Fruit fly (Drosophila melanogaster) whole organism, embryonic: ENCODE data around the gene Etl1.

Experiments
- BEAF-32 ChIP-seq: fragments of 200-800 bp; sonication (Bioruptor generic); optimal IDR thresholded peaks from 3 replicates; lab custom pipeline; 2017; ENCODE audit warnings: missing biosample characterization, missing genetic modification characterization, mild to moderate bottlenecking, moderate library complexity, missing genetic modification reagents
- CG10431 ChIP-seq: fragments of 200-800 bp; sonication (Bioruptor generic); optimal IDR thresholded peaks from 3 replicates; lab custom pipeline; 2018; ENCODE audit warnings: missing biosample characterization, mild to moderate bottlenecking, missing genetic modification characterization
- CG10979 ChIP-seq: fragments of 200-800 bp; sonication (Bioruptor generic); optimal IDR thresholded peaks from 2 replicates; lab custom pipeline; 2018; ENCODE audit warnings: missing biosample characterization, mild to moderate bottlenecking, missing genetic modification characterization, moderate library complexity
- CG12071 ChIP-seq: fragments of 200-800 bp; sonication (Bioruptor generic); optimal IDR thresholded peaks from 3 replicates; lab custom pipeline; 2018; ENCODE audit warnings: missing biosample characterization, mild to moderate bottlenecking, missing genetic modification characterization
- CG12104 ChIP-seq: fragments of 200-800 bp; sonication (Bioruptor generic); optimal IDR thresholded peaks from 3 replicates; lab custom pipeline; 2016; ENCODE audit warnings: missing biosample characterization, missing genetic modification characterization
- CG13123 ChIP-seq: fragments of 200-800 bp; sonication (Bioruptor generic); optimal IDR thresholded peaks from 2 replicates; lab custom pipeline; 2016; ENCODE audit warnings: missing biosample characterization, missing genetic modification characterization
- CG15479 ChIP-seq: fragments of 200-800 bp; sonication (Bioruptor generic); optimal IDR thresholded peaks from 3 replicates; lab custom pipeline; 2019; ENCODE audit warnings: missing biosample characterization, mild to moderate bottlenecking, missing genetic modification characterization, moderate library complexity
- CG15601 ChIP-seq: fragments of 200-800 bp; sonication (Bioruptor generic); optimal IDR thresholded peaks from 3 replicates; lab custom pipeline; 2019; ENCODE audit warnings: missing biosample characterization, mild to moderate bottlenecking, missing genetic modification characterization, moderate library complexity
- CG1647 ChIP-seq: fragments of 200-800 bp; sonication (Bioruptor generic); optimal IDR thresholded peaks from 3 replicates; lab custom pipeline; 2016; ENCODE audit warnings: missing biosample characterization, missing genetic modification characterization
- CG17802 ChIP-seq: fragments of 200-800 bp; sonication (Bioruptor generic); optimal IDR thresholded peaks from 2 replicates; lab custom pipeline; 2018; ENCODE audit warnings: missing biosample characterization, mild to moderate bottlenecking, missing genetic modification characterization, moderate library complexity
- CG17829 ChIP-seq: fragments of 200-800 bp; optimal IDR thresholded peaks from 2 replicates; lab custom pipeline; 2019; ENCODE audit warnings: missing biosample characterization, mild to moderate bottlenecking, missing genetic modification characterization, moderate library complexity
- CG18599 ChIP-seq: fragments of 200-800 bp; sonication (Bioruptor generic); optimal IDR thresholded peaks from 3 replicates; lab custom pipeline; 2017; ENCODE audit warnings: missing biosample characterization, missing genetic modification characterization, mild to moderate bottlenecking, moderate library complexity, missing genetic modification reagents
- CG4282 ChIP-seq: fragments of 200-800 bp; sonication (Bioruptor generic); optimal IDR thresholded peaks from 2 replicates; lab custom pipeline; 2016; ENCODE audit warnings: missing biosample characterization, missing genetic modification characterization
- CTCF ChIP-seq: fragments of 200-800 bp; sonication (Bioruptor generic); optimal IDR thresholded peaks from 2 replicates; lab custom pipeline; 2017; ENCODE audit warnings: missing biosample characterization, mild to moderate bottlenecking, missing genetic modification characterization, moderate library complexity
- D19B ChIP-seq: fragments of 200-800 bp; sonication (Bioruptor generic); optimal IDR thresholded peaks from 2 replicates; lab custom pipeline; 2017; ENCODE audit warnings: missing biosample characterization, mild to moderate bottlenecking, missing genetic modification characterization
- Dbx ChIP-seq: fragments of 200-800 bp; sonication (Bioruptor generic); IDR thresholded peaks from 3 replicates; pipeline ENCODE4 v1.3.6; 2022; ENCODE audit warnings: missing biosample characterization, missing genetic modification characterization
- Doc3 ChIP-seq: fragments of 200-800 bp; sonication (Bioruptor generic); IDR thresholded peaks from 3 replicates; pipeline ENCODE4 v1.3.6; 2022; ENCODE audit warnings: missing biosample characterization, missing genetic modification characterization; ENCODE audit not compliant: partially characterized antibody
- Eip74EF ChIP-seq, 2 experiments: fragments of 200-800 bp in 1 of 2; fragments of >200 bp in 1 of 2; sonication (Bioruptor generic) in 1 of 2; optimal IDR thresholded peaks; 2 replicates each; lab custom pipeline; 2017 to 2019; ENCODE audit warnings: missing biosample characterization in 2 of 2, missing genetic modification characterization in 2 of 2, mild to moderate bottlenecking in 1 of 2, moderate library complexity in 1 of 2
- HLH4C ChIP-seq: fragments of 200-800 bp; sonication (Bioruptor generic); IDR thresholded peaks from 3 replicates; pipeline ENCODE4 v1.3.6; 2022; ENCODE audit warnings: missing biosample characterization, missing genetic modification characterization; ENCODE audit not compliant: partially characterized antibody
- Hey ChIP-seq: fragments of 200-800 bp; sonication (Bioruptor generic); optimal IDR thresholded peaks from 3 replicates; lab custom pipeline; 2018; ENCODE audit warnings: missing biosample characterization, mild to moderate bottlenecking, missing genetic modification characterization
- Hr39 ChIP-seq: fragments of >200 bp; optimal IDR thresholded peaks from 2 replicates; lab custom pipeline; 2017
- Jarid2 ChIP-seq: fragments of 200-800 bp; sonication (Bioruptor generic); optimal IDR thresholded peaks from 3 replicates; lab custom pipeline; 2017; ENCODE audit warnings: mild to moderate bottlenecking, missing biosample characterization, missing genetic modification reagents, missing genetic modification characterization
- Meics ChIP-seq: fragments of 200-800 bp; sonication (Bioruptor generic); optimal IDR thresholded peaks from 2 replicates; lab custom pipeline; 2017; ENCODE audit warnings: missing biosample characterization, mild to moderate bottlenecking, missing genetic modification characterization
- Mes4 ChIP-seq: fragments of 200-800 bp; sonication (Bioruptor generic); optimal IDR thresholded peaks from 2 replicates; lab custom pipeline; 2016; ENCODE audit warnings: missing biosample characterization, missing genetic modification characterization
- Myb ChIP-seq: fragments of 200-800 bp; sonication (Bioruptor generic); optimal IDR thresholded peaks from 2 replicates; lab custom pipeline; 2016; ENCODE audit warnings: missing biosample characterization, missing genetic modification characterization
- NC2β ChIP-seq: fragments of 200-800 bp; sonication (Bioruptor generic); optimal IDR thresholded peaks from 2 replicates; lab custom pipeline; 2016; ENCODE audit warnings: missing biosample characterization, missing genetic modification characterization
- Neu2 ChIP-seq: fragments of 200-800 bp; sonication (Bioruptor generic); optimal IDR thresholded peaks from 3 replicates; lab custom pipeline; 2016; ENCODE audit warnings: missing biosample characterization, missing genetic modification characterization, borderline replicate concordance
- Oaz ChIP-seq: fragments of 200-800 bp; sonication (Bioruptor generic); IDR thresholded peaks from 2 replicates; pipeline ENCODE4 v1.3.6; 2022; ENCODE audit warnings: missing biosample characterization, missing genetic modification characterization
- Poxn ChIP-seq: fragments of 200-800 bp; sonication (Bioruptor generic); IDR thresholded peaks from 2 replicates; pipeline ENCODE4 v1.3.6; 2022; ENCODE audit warnings: missing biosample characterization, missing genetic modification characterization
- Sox100B ChIP-seq: fragments of 200-800 bp; sonication (Bioruptor generic); optimal IDR thresholded peaks from 3 replicates; lab custom pipeline; 2018; ENCODE audit warnings: missing biosample characterization, mild to moderate bottlenecking, missing genetic modification characterization
- Xbp1 ChIP-seq: fragments of 200-800 bp; sonication (Bioruptor generic); optimal IDR thresholded peaks from 3 replicates; lab custom pipeline; 2016; ENCODE audit warnings: missing biosample characterization, mild to moderate bottlenecking, missing genetic modification characterization
- cg ChIP-seq: fragments of 200-800 bp; sonication (Bioruptor generic); optimal IDR thresholded peaks from 3 replicates; lab custom pipeline; 2019; ENCODE audit warnings: missing biosample characterization, mild to moderate bottlenecking, missing genetic modification characterization, moderate library complexity
- chinmo ChIP-seq: fragments of 200-800 bp; sonication (Bioruptor generic); IDR thresholded peaks from 4 replicates; pipeline ENCODE4 v1.3.6; 2022; ENCODE audit warnings: missing biosample characterization, missing genetic modification characterization; ENCODE audit not compliant: partially characterized antibody
- chm ChIP-seq: fragments of 200-800 bp; sonication (Bioruptor generic); IDR thresholded peaks from 2 replicates; pipeline ENCODE4 v1.3.6; 2022; ENCODE audit warnings: missing biosample characterization, missing genetic modification characterization
- eve ChIP-seq, 2 experiments: fragments of >200 bp; optimal IDR thresholded peaks; 2 replicates each; lab custom pipeline; 2017; ENCODE audit warnings: missing biosample characterization in 2 of 2, missing genetic modification characterization in 2 of 2
- fd3F ChIP-seq: fragments of 200-800 bp; sonication (Bioruptor generic); optimal IDR thresholded peaks from 2 replicates; lab custom pipeline; 2018; ENCODE audit warnings: missing biosample characterization, mild to moderate bottlenecking, missing genetic modification characterization, moderate library complexity
- gt ChIP-seq: fragments of 200-800 bp; sonication (Bioruptor generic); IDR thresholded peaks from 2 replicates; pipeline ENCODE4 v1.3.6; 2022; ENCODE audit warnings: missing biosample characterization, missing genetic modification characterization
- hb ChIP-seq: fragments of 200-800 bp; sonication (Bioruptor generic); IDR thresholded peaks from 3 replicates; pipeline ENCODE4 v1.3.6; 2022; ENCODE audit warnings: missing biosample characterization, missing genetic modification characterization; ENCODE audit not compliant: partially characterized antibody
- hbn ChIP-seq: fragments of 200-800 bp; sonication (Bioruptor generic); IDR thresholded peaks from 2 replicates; pipeline ENCODE4 v1.3.6; 2022; ENCODE audit warnings: missing biosample characterization, missing genetic modification characterization; ENCODE audit not compliant: partially characterized antibody
- inv ChIP-seq: fragments of 200-800 bp; sonication (Bioruptor generic); IDR thresholded peaks from 2 replicates; pipeline ENCODE4 v1.3.6; 2022; ENCODE audit warnings: missing biosample characterization, missing genetic modification characterization; ENCODE audit not compliant: partially characterized antibody
- nmo ChIP-seq: fragments of 200-800 bp; sonication (Bioruptor generic); optimal IDR thresholded peaks from 2 replicates; lab custom pipeline; 2018; ENCODE audit warnings: missing biosample characterization, mild to moderate bottlenecking, missing genetic modification characterization, moderate library complexity
- oc ChIP-seq: fragments of 200-800 bp; sonication (Bioruptor generic); optimal IDR thresholded peaks from 2 replicates; lab custom pipeline; 2018; ENCODE audit warnings: missing biosample characterization, mild to moderate bottlenecking, missing genetic modification characterization, moderate library complexity
- ro ChIP-seq: fragments of 200-800 bp; sonication (Bioruptor generic); IDR thresholded peaks from 2 replicates; pipeline ENCODE4 v1.3.6; 2022; ENCODE audit warnings: missing biosample characterization, missing genetic modification characterization
- sc ChIP-seq, 3 experiments: fragments of >200 bp in 2 of 3; fragments of 200-800 bp in 1 of 3; sonication (Bioruptor generic) in 1 of 3; optimal IDR thresholded peaks; 2 replicates in 2 of 3; 3 replicates in 1 of 3; lab custom pipeline; 2017; ENCODE audit warnings: mild to moderate bottlenecking in 1 of 3, missing biosample characterization in 1 of 3, missing genetic modification characterization in 1 of 3, missing genetic modification reagents in 1 of 3
- sd ChIP-seq: fragments of 200-800 bp; sonication (Bioruptor generic); optimal IDR thresholded peaks from 3 replicates; lab custom pipeline; 2018; ENCODE audit warnings: missing biosample characterization, mild to moderate bottlenecking, missing genetic modification characterization, moderate library complexity
- stc ChIP-seq: fragments of 200-800 bp; sonication (Bioruptor generic); IDR thresholded peaks from 2 replicates; pipeline ENCODE4 v1.3.6; 2022; ENCODE audit warnings: missing biosample characterization, missing genetic modification characterization
- tin ChIP-seq: fragments of 200-800 bp; sonication (Bioruptor generic); optimal IDR thresholded peaks from 3 replicates; lab custom pipeline; 2016; ENCODE audit warnings: missing biosample characterization, missing genetic modification characterization
- ttk ChIP-seq: fragments of 200-800 bp; sonication (Bioruptor generic); IDR thresholded peaks from 2 replicates; pipeline ENCODE4 v2.1.2; 2022; ENCODE audit warnings: missing biosample characterization, missing genetic modification characterization
- zen2 ChIP-seq: fragments of 200-800 bp; sonication (Bioruptor generic); IDR thresholded peaks from 3 replicates; pipeline ENCODE4 v1.3.6; 2022; ENCODE audit warnings: missing biosample characterization, missing genetic modification characterization; ENCODE audit not compliant: partially characterized antibody

Gene Etl1

dm6 chr2L:9938631-9939256 is 26.3 kb upstream of the Etl1 start, which contains the start of the genes Datp and CG4619 (continued):
- TF ChIP-seq Doc3 (GFP tag; lab: Robert Waterston, UW) (no peak), Jarid2 (GFP tag; lab: Kevin White, UChicago) (peak; percentile 6), oc (tag; lab: Kevin White, UChicago) (no peak), zen2 (no peak), Hey (tag; lab: Kevin White, UChicago) (no peak), CG15479 (GFP tag; lab: Kevin White, UChicago) (no peak), Hr39 (no peak), ttk (GFP tag; lab: Robert Waterston, UW) (no peak), BEAF-32 (GFP tag; lab: Kevin White, UChicago) (peak; percentile 23), CG18599 (GFP tag; lab: Kevin White, UChicago) (peak; percentile 72), Neu2 (GFP tag; lab: Kevin White, UChicago) (peak; percentile 50), hb (GFP tag; lab: Robert Waterston, UW) (no peak), CG12071 (GFP tag; lab: Kevin White, UChicago) (no peak), inv (no peak), CG10979 (tag; lab: Kevin White, UChicago) (peak; percentile 6), eve (GFP tag; optimal IDR thresholded peaks at IDR 0.05; lab: Kevin White, UChicago) (no peak), Meics (GFP tag; lab: Kevin White, UChicago) (peak; percentile 39), CG1647 (GFP tag; lab: Kevin White, UChicago) (peak; percentile 21), CG13123 (no peak), Sox100B (GFP tag; lab: Kevin White, UChicago) (no peak), sd (tag; lab: Kevin White, UChicago) (no peak), hbn (GFP tag; lab: Robert Waterston, UW) (no peak), CG17829 (tag; lab: Kevin White, UChicago) (no peak), Xbp1 (GFP tag; lab: Kevin White, UChicago) (peak; percentile 61), Poxn (no peak), fd3F (no peak), NC2β (peak; percentile 22), cg (GFP tag; lab: Kevin White, UChicago) (no peak), CG4282 (GFP tag; lab: Kevin White, UChicago) (no peak), D19B (GFP tag; lab: Kevin White, UChicago) (no peak), sc (optimal IDR thresholded peaks at IDR 0.05; lab: Kevin White, UChicago) (no peak), sc (GFP tag; optimal IDR thresholded peaks at IDR 0.05; lab: Kevin White, UChicago) (no peak), gt (GFP tag; lab: Robert Waterston, UW) (no peak), stc (no peak), CG10431 (peak; percentile 68), CG15601 (tag; lab: Kevin White, UChicago) (no peak), chm (no peak), CG12104 (GFP tag; lab: Kevin White, UChicago) (no peak), Eip74EF (GFP tag; optimal IDR thresholded peaks at IDR 0.05; lab: Kevin White, UChicago) (no peak), tin (GFP tag; lab: Kevin White, UChicago) (peak; percentile 31), Myb (peak; percentile 80), Mes4 (GFP tag; lab: Kevin White, UChicago) (no peak), Oaz (GFP tag; lab: Robert Waterston, UW) (no peak), chinmo (GFP tag; lab: Robert Waterston, UW) (no peak), CTCF (no peak), HLH4C (GFP tag; lab: Robert Waterston, UW) (no peak), Dbx (GFP tag; lab: Robert Waterston, UW) (peak; percentile 62; the same call in 2 of the 3 replicates), ro (no peak), nmo (GFP tag; lab: Kevin White, UChicago) (peak; percentile 20), CG17802 (tag; lab: Kevin White, UChicago) (no peak)
